Worm (Caenorhabditis elegans): ENCODE measurements around the gene cgef-1.

- TF ChIP-seq ama-1 (optimal IDR thresholded peaks at IDR 0.05) (no peak), tra-4 (tag; optimal IDR thresholded peaks at IDR 0.05) (no peak), flt-1 (GFP tag; IDR thresholded peaks at IDR 0.05) (no peak), tbx-37 (GFP tag; conservative IDR thresholded peaks at IDR 0.05) (no peak), ets-7 (tag; optimal IDR thresholded peaks at IDR 0.05) (no peak), pes-1 (GFP tag; IDR thresholded peaks at IDR 0.05) (no peak)
Measured at ce11 chrX:2731416-2731815, 40.4 kb upstream of the cgef-1 start.
